Worm (Caenorhabditis elegans): ENCODE measurements around the gene F20C5.5.

ce11 chrIV:8758620-8759019 is 10.8 kb downstream of the F20C5.5 start:
- TF ChIP-seq ref-1 (GFP tag; conservative IDR thresholded peaks at IDR 0.05), result no peak
- no peak for TF ChIP-seq ztf-29 (GFP tag; IDR thresholded peaks at IDR 0.05)
- TF ChIP-seq klf-2 (GFP tag; conservative IDR thresholded peaks at IDR 0.05), result no peak
- no peak for TF ChIP-seq cog-1 (tag; optimal IDR thresholded peaks at IDR 0.05)

All from whole organism, midembryonic.